Worm (Caenorhabditis elegans) whole organism, late embryonic: ENCODE measurements around the gene hpo-6.

Experiments used
- C08G9.2 ChIP-seq: sonication (generic microtip); optimal IDR thresholded peaks from 2 replicates; lab custom pipeline; 2016; ENCODE audit warnings: mild to moderate bottlenecking, missing genetic modification characterization, moderate library complexity, missing compliant biosample characterization
- C38D4.7 ChIP-seq: fragments of 200-800 bp; sonication (Bioruptor generic); optimal IDR thresholded peaks from 2 replicates; lab custom pipeline; 2018; ENCODE audit warnings: mild to moderate bottlenecking, missing genetic modification characterization, moderate library complexity, missing compliant biosample characterization
- K02D7.2 ChIP-seq: sonication (generic microtip); optimal IDR thresholded peaks from 2 replicates; lab custom pipeline; 2017; ENCODE audit warnings: mild to moderate bottlenecking, missing genetic modification characterization, missing compliant biosample characterization
- K09A11.1 ChIP-seq: sonication (generic microtip); optimal IDR thresholded peaks from 2 replicates; lab custom pipeline; 2017; ENCODE audit warnings: antibody characterized with exemption, mild to moderate bottlenecking, missing genetic modification characterization, missing compliant biosample characterization; ENCODE audit not compliant: insufficient read depth
- ahr-1 ChIP-seq: sonication (generic microtip); optimal IDR thresholded peaks from 2 replicates; lab custom pipeline; 2016; ENCODE audit warnings: missing genetic modification characterization, missing compliant biosample characterization
- ama-1 ChIP-seq: fragments of 150-350 bp; optimal IDR thresholded peaks from 2 replicates; lab custom pipeline; 2014
- ceh-18 ChIP-seq: sonication (generic microtip); optimal IDR thresholded peaks from 2 replicates; lab custom pipeline; 2016; ENCODE audit warnings: missing genetic modification characterization, missing compliant biosample characterization
- ceh-19 ChIP-seq: fragments of 200-800 bp; sonication (Bioruptor generic); optimal IDR thresholded peaks from 2 replicates; lab custom pipeline; 2018; ENCODE audit warnings: mild to moderate bottlenecking, missing genetic modification characterization, missing compliant biosample characterization
- ceh-2 ChIP-seq: sonication (generic microtip); optimal IDR thresholded peaks from 2 replicates; lab custom pipeline; 2016; ENCODE audit warnings: missing genotype, missing genetic modification characterization, missing compliant biosample characterization
- ceh-22 ChIP-seq: sonication (generic microtip); optimal IDR thresholded peaks from 2 replicates; lab custom pipeline; 2017; ENCODE audit warnings: missing biosample characterization, missing genetic modification characterization
- ceh-24 ChIP-seq: sonication (generic microtip); optimal IDR thresholded peaks from 2 replicates; lab custom pipeline; 2016; ENCODE audit warnings: mild to moderate bottlenecking, missing genetic modification characterization, missing compliant biosample characterization
- ceh-31 ChIP-seq: sonication (generic microtip); optimal IDR thresholded peaks from 2 replicates; lab custom pipeline; 2016; ENCODE audit warnings: missing genetic modification characterization, missing compliant biosample characterization
- ceh-34 ChIP-seq: sonication (generic microtip); optimal IDR thresholded peaks from 2 replicates; lab custom pipeline; 2016; ENCODE audit warnings: mild to moderate bottlenecking, missing genetic modification characterization, missing compliant biosample characterization
- ceh-6 ChIP-seq: fragments of 200-800 bp; sonication (Bioruptor generic); optimal IDR thresholded peaks from 2 replicates; lab custom pipeline; 2018; ENCODE audit warnings: mild to moderate bottlenecking, missing genetic modification characterization, missing compliant biosample characterization
- che-1 ChIP-seq: sonication (generic microtip); optimal IDR thresholded peaks from 2 replicates; lab custom pipeline; 2016; ENCODE audit warnings: mild to moderate bottlenecking, missing genetic modification characterization, missing compliant biosample characterization
- dmd-4 ChIP-seq: sonication (generic microtip); optimal IDR thresholded peaks from 2 replicates; lab custom pipeline; 2016; ENCODE audit warnings: borderline replicate concordance, missing genetic modification characterization, missing compliant biosample characterization
- elt-2 ChIP-seq: sonication (generic microtip); optimal IDR thresholded peaks from 2 replicates; lab custom pipeline; 2016; ENCODE audit warnings: missing genetic modification reagents, missing genetic modification characterization, missing compliant biosample characterization
- elt-4 ChIP-seq: sonication (generic microtip); optimal IDR thresholded peaks from 2 replicates; lab custom pipeline; 2016; ENCODE audit warnings: missing genetic modification characterization, missing compliant biosample characterization
- ets-4 ChIP-seq: sonication (generic microtip); optimal IDR thresholded peaks from 2 replicates; lab custom pipeline; 2016; ENCODE audit warnings: missing genetic modification characterization, missing compliant biosample characterization
- eyg-1 ChIP-seq: sonication (generic microtip); optimal IDR thresholded peaks from 2 replicates; lab custom pipeline; 2016; ENCODE audit warnings: missing genotype, missing genetic modification characterization, missing compliant biosample characterization
- fkh-10 ChIP-seq: fragments of 150-350 bp; optimal IDR thresholded peaks from 2 replicates; lab custom pipeline; 2014; ENCODE audit warnings: missing biosample characterization, missing genetic modification reagents, missing genetic modification characterization
- fkh-6 ChIP-seq: sonication (generic microtip); optimal IDR thresholded peaks from 2 replicates; lab custom pipeline; 2016; ENCODE audit warnings: missing genetic modification characterization, missing compliant biosample characterization
- gmeb-2 ChIP-seq: sonication (generic microtip); optimal IDR thresholded peaks from 2 replicates; lab custom pipeline; 2016; ENCODE audit warnings: missing genetic modification characterization, inconsistent platforms, missing compliant biosample characterization
- hlh-13 ChIP-seq: fragments of 200-800 bp; sonication (Bioruptor generic); optimal IDR thresholded peaks from 2 replicates; lab custom pipeline; 2018; ENCODE audit warnings: mild to moderate bottlenecking, missing genetic modification characterization, missing compliant biosample characterization
- hlh-15 ChIP-seq: sonication (generic microtip); optimal IDR thresholded peaks from 2 replicates; lab custom pipeline; 2016; ENCODE audit warnings: missing genetic modification characterization, missing compliant biosample characterization
- hlh-30 ChIP-seq: sonication (generic microtip); optimal IDR thresholded peaks from 2 replicates; lab custom pipeline; 2017; ENCODE audit warnings: antibody characterized with exemption, missing genetic modification characterization, missing compliant biosample characterization; ENCODE audit not compliant: insufficient read depth
- hlh-6 ChIP-seq: sonication (generic microtip); optimal IDR thresholded peaks from 2 replicates; lab custom pipeline; 2016; ENCODE audit warnings: missing genotype, missing genetic modification characterization, missing compliant biosample characterization
- hlh-8 ChIP-seq: sonication (generic microtip); optimal IDR thresholded peaks from 2 replicates; lab custom pipeline; 2016; ENCODE audit warnings: missing genotype, missing genetic modification characterization, missing compliant biosample characterization
- lim-6 ChIP-seq: sonication (generic microtip); optimal IDR thresholded peaks from 2 replicates; lab custom pipeline; 2016; ENCODE audit warnings: missing genetic modification characterization, missing compliant biosample characterization
- lin-11 ChIP-seq: fragments of 200-800 bp; sonication (Bioruptor generic); optimal IDR thresholded peaks from 2 replicates; lab custom pipeline; 2018; ENCODE audit warnings: mild to moderate bottlenecking, missing genetic modification characterization, missing compliant biosample characterization
- madf-2 ChIP-seq: sonication (generic microtip); optimal IDR thresholded peaks from 2 replicates; lab custom pipeline; 2017; ENCODE audit warnings: missing genetic modification characterization, missing compliant biosample characterization
- mec-3 ChIP-seq: sonication (generic microtip); optimal IDR thresholded peaks from 2 replicates; lab custom pipeline; 2016; ENCODE audit warnings: borderline replicate concordance, missing genetic modification characterization, missing compliant biosample characterization
- nfya-1 ChIP-seq: sonication (generic microtip); optimal IDR thresholded peaks from 2 replicates; lab custom pipeline; 2017; ENCODE audit warnings: missing genetic modification characterization, mild to moderate bottlenecking, missing compliant biosample characterization, antibody characterized with exemption, moderate library complexity
- nhr-11 ChIP-seq: fragments of 150-350 bp; optimal IDR thresholded peaks from 2 replicates; lab custom pipeline; 2014; ENCODE audit warnings: missing biosample characterization, missing genetic modification characterization
- npax-4 ChIP-seq: sonication (generic microtip); optimal IDR thresholded peaks from 2 replicates; lab custom pipeline; 2016; ENCODE audit warnings: missing genetic modification characterization, missing compliant biosample characterization
- pag-3 ChIP-seq: sonication (generic microtip); optimal IDR thresholded peaks from 2 replicates; lab custom pipeline; 2016; ENCODE audit warnings: missing compliant biosample characterization, missing genetic modification characterization, borderline replicate concordance
- pat-9 ChIP-seq: fragments of 200-800 bp; sonication (Bioruptor generic); optimal IDR thresholded peaks from 2 replicates; lab custom pipeline; 2018; ENCODE audit warnings: mild to moderate bottlenecking, missing genetic modification characterization, moderate library complexity, missing compliant biosample characterization
- pax-1 ChIP-seq: fragments of 150-350 bp; optimal IDR thresholded peaks from 2 replicates; lab custom pipeline; 2014; ENCODE audit warnings: missing biosample characterization, missing genetic modification characterization
- pha-2 ChIP-seq: sonication (generic microtip); optimal IDR thresholded peaks from 2 replicates; lab custom pipeline; 2017; ENCODE audit warnings: mild to moderate bottlenecking, missing genetic modification characterization, missing compliant biosample characterization
- pha-4 ChIP-seq: fragments of 150-350 bp; optimal IDR thresholded peaks from 2 replicates; lab custom pipeline; 2018; ENCODE audit warnings: missing biosample characterization, missing genetic modification reagents, missing genetic modification characterization
- pqm-1 ChIP-seq: sonication (generic microtip); optimal IDR thresholded peaks from 2 replicates; lab custom pipeline; 2016; ENCODE audit warnings: missing genetic modification characterization, missing compliant biosample characterization
- pros-1 ChIP-seq: fragments of 150-350 bp; optimal IDR thresholded peaks from 2 replicates; lab custom pipeline; 2014; ENCODE audit warnings: missing biosample characterization, missing genetic modification reagents, missing genetic modification characterization
- ref-2 ChIP-seq: sonication (generic microtip); optimal IDR thresholded peaks from 2 replicates; lab custom pipeline; 2016; ENCODE audit warnings: missing genetic modification characterization, missing compliant biosample characterization
- sdc-2 ChIP-seq: sonication (generic microtip); optimal IDR thresholded peaks from 2 replicates; lab custom pipeline; 2016; ENCODE audit warnings: missing genotype, missing genetic modification characterization, missing compliant biosample characterization
- sox-4 ChIP-seq: sonication (generic microtip); optimal IDR thresholded peaks from 2 replicates; lab custom pipeline; 2017; ENCODE audit warnings: mild to moderate bottlenecking, missing genetic modification characterization, inconsistent platforms, missing compliant biosample characterization
- tbx-2 ChIP-seq: sonication (generic microtip); optimal IDR thresholded peaks from 2 replicates; lab custom pipeline; 2016; ENCODE audit warnings: missing genetic modification characterization, missing compliant biosample characterization
- tbx-7 ChIP-seq: sonication (generic microtip); optimal IDR thresholded peaks from 2 replicates; lab custom pipeline; 2016; ENCODE audit warnings: missing genotype, missing genetic modification characterization, missing compliant biosample characterization
- ttx-3 ChIP-seq: sonication (generic microtip); optimal IDR thresholded peaks from 2 replicates; lab custom pipeline; 2016; ENCODE audit warnings: missing genetic modification reagents, missing genetic modification characterization, missing compliant biosample characterization
- unc-3 ChIP-seq, 2 experiments: fragments of 200-800 bp in 1 of 2; sonication (Bioruptor generic) in 1 of 2; sonication (generic microtip) in 1 of 2; conservative IDR thresholded peaks in 1 of 2; optimal IDR thresholded peaks in 1 of 2; 2 replicates each; pipeline versions ENCODE4 v1.3.6 to Lab custom; 2016 to 2022; ENCODE audit warnings: missing compliant biosample characterization in 2 of 2, missing genetic modification characterization in 2 of 2, missing genetic modification reagents in 1 of 2
- unc-42 ChIP-seq: sonication (generic microtip); optimal IDR thresholded peaks from 2 replicates; lab custom pipeline; 2016; ENCODE audit warnings: missing genotype, missing genetic modification characterization, missing compliant biosample characterization
- unc-55 ChIP-seq: sonication (generic microtip); optimal IDR thresholded peaks from 2 replicates; lab custom pipeline; 2017; ENCODE audit warnings: missing biosample characterization, missing genetic modification reagents, missing genetic modification characterization
- unc-86 ChIP-seq: sonication (generic microtip); optimal IDR thresholded peaks from 2 replicates; lab custom pipeline; 2016; ENCODE audit warnings: missing genetic modification characterization, missing compliant biosample characterization
- ztf-16 ChIP-seq: sonication (generic microtip); optimal IDR thresholded peaks from 2 replicates; lab custom pipeline; 2017; ENCODE audit warnings: missing genetic modification characterization, missing compliant biosample characterization

The hpo-6 gene

ce11 chrIV:1595802-1596201 lies 33.8 kb downstream of the hpo-6 start, which contains the start of gene npp-8:
npp-8 (minus strand) TSS chrIV:1595824.
- TF ChIP-seq ttx-3 (peak; percentile 81), C38D4.7 (GFP tag; lab: Kevin White, UChicago) (peak; percentile 69), K09A11.1 (tag; lab: Kevin White, UChicago) (peak; percentile 66), npax-4 (peak; percentile 34), ceh-18 (tag; lab: Kevin White, UChicago) (peak; percentile 89), ceh-22 (peak; percentile 50), ceh-2 (tag; lab: Kevin White, UChicago) (peak; percentile 87), ets-4 (tag; lab: Kevin White, UChicago) (peak; percentile 72), madf-2 (peak; percentile 58), hlh-13 (GFP tag; lab: Kevin White, UChicago) (peak; percentile 55), ceh-24 (tag; lab: Kevin White, UChicago) (peak; percentile 27), unc-3 (GFP tag; conservative IDR thresholded peaks at IDR 0.05; lab: Robert Waterston, UW) (no peak; the same call in 1 of the 2 replicates), unc-3 (tag; optimal IDR thresholded peaks at IDR 0.05; lab: Kevin White, UChicago) (peak; percentile 84), tbx-7 (tag; lab: Kevin White, UChicago) (peak; percentile 51), pha-2 (tag; lab: Kevin White, UChicago) (peak; percentile 88), pat-9 (tag; lab: Kevin White, UChicago) (peak; percentile 85), hlh-15 (tag; lab: Kevin White, UChicago) (peak; percentile 56), fkh-6 (tag; lab: Kevin White, UChicago) (peak; percentile 82), nfya-1 (tag; lab: Kevin White, UChicago) (peak; percentile 89), unc-42 (peak; percentile 61), gmeb-2 (tag; lab: Kevin White, UChicago) (peak; percentile 73), unc-55 (GFP tag; lab: Kevin White, UChicago) (no peak), hlh-6 (tag; lab: Kevin White, UChicago) (peak; percentile 87), dmd-4 (tag; lab: Kevin White, UChicago) (peak; percentile 62), lin-11 (tag; lab: Kevin White, UChicago) (peak; percentile 62), pax-1 (tag; lab: Kevin White, UChicago) (no peak), mec-3 (peak; percentile 65), ahr-1 (peak; percentile 75), nhr-11 (tag; lab: Kevin White, UChicago) (no peak), sox-4 (tag; lab: Kevin White, UChicago) (peak; percentile 80), tbx-2 (tag; lab: Kevin White, UChicago) (peak; percentile 93), lim-6 (tag; lab: Kevin White, UChicago) (peak; percentile 79), ztf-16 (tag; lab: Kevin White, UChicago) (peak; percentile 87), ama-1 (lab: Kevin White, UChicago) (no peak), elt-2 (tag; lab: Kevin White, UChicago) (peak; percentile 92), pha-4 (tag; lab: Kevin White, UChicago) (no peak), pqm-1 (peak; percentile 4), elt-4 (tag; lab: Kevin White, UChicago) (no peak), ref-2 (tag; lab: Kevin White, UChicago) (peak; percentile 93), pag-3 (tag; lab: Kevin White, UChicago) (no peak), sdc-2 (tag; lab: Kevin White, UChicago) (peak; percentile 75), hlh-8 (tag; lab: Kevin White, UChicago) (peak; percentile 82), eyg-1 (tag; lab: Kevin White, UChicago) (no peak), ceh-6 (peak; percentile 67), ceh-19 (GFP tag; lab: Kevin White, UChicago) (peak; percentile 88), unc-86 (tag; lab: Kevin White, UChicago) (peak; percentile 81), fkh-10 (GFP tag; lab: Kevin White, UChicago) (no peak), ceh-31 (tag; lab: Kevin White, UChicago) (peak; percentile 95), ceh-34 (tag; lab: Kevin White, UChicago) (peak; percentile 89), K02D7.2 (tag; lab: Kevin White, UChicago) (peak; percentile 79), che-1 (tag; lab: Kevin White, UChicago) (peak; percentile 74), pros-1 (tag; lab: Kevin White, UChicago) (no peak), hlh-30 (tag; lab: Kevin White, UChicago) (peak; percentile 79), C08G9.2 (tag; lab: Kevin White, UChicago) (peak; percentile 86)
